Worm (Caenorhabditis elegans): ENCODE measurements around the gene rpl-35.
A peak's percentile ranks its signal among the peaks of the same experiment; 100 is the strongest.

The rpl-35 gene

DNA sequence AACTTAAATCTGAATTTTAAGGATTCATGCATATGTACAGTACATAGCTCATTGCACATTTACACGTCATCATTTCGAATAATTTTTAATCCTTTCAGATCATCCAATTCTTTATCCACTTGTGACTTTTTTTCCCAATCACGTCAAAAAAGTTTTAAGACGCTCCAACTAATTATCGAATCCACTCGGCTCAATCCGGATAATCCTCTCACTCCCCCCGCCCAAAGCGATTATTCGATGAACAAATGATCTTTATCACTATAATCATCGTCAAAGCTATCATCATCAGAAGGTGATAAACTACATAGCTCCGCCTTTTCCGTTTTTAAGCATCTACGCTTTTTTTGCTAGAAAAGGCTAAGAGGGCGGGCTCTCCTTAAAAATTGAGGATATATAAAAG is 17.4 kb upstream of the rpl-35 start:
- TF ChIP-seq nhr-237 (tag; optimal IDR thresholded peaks at IDR 0.05), result no peak
- TF ChIP-seq nhr-67 (tag; optimal IDR thresholded peaks at IDR 0.05), result no peak
- no peak for TF ChIP-seq lsy-12 (tag; optimal IDR thresholded peaks at IDR 0.05)
- no peak for TF ChIP-seq mml-1 (tag; optimal IDR thresholded peaks at IDR 0.05)
- no peak for TF ChIP-seq R02D3.7 (tag; optimal IDR thresholded peaks at IDR 0.05)
- TF ChIP-seq nhr-76 (tag; optimal IDR thresholded peaks at IDR 0.05), result no peak
- no peak for TF ChIP-seq elt-1 (tag; optimal IDR thresholded peaks at IDR 0.05)
- TF ChIP-seq nfya-1 (tag; optimal IDR thresholded peaks at IDR 0.05; ENCODE audit: insufficient read depth), result no peak
- no peak for TF ChIP-seq ceh-28 (tag; optimal IDR thresholded peaks at IDR 0.05)
- no peak for TF ChIP-seq fos-1 (tag; optimal IDR thresholded peaks at IDR 0.05)
- no peak for TF ChIP-seq lin-39 (tag; optimal IDR thresholded peaks at IDR 0.05)
- no peak for TF ChIP-seq nhr-11 (tag; optimal IDR thresholded peaks at IDR 0.05)
- no peak for TF ChIP-seq nhr-43 (tag; optimal IDR thresholded peaks at IDR 0.05; ENCODE audit: poor library complexity, severe bottlenecking)
- no peak for TF ChIP-seq ZK546.5 (tag; optimal IDR thresholded peaks at IDR 0.05)
- no peak for TF ChIP-seq nhr-23 (tag; optimal IDR thresholded peaks at IDR 0.05)
- TF ChIP-seq elt-3 (tag; optimal IDR thresholded peaks at IDR 0.05), result no peak

- TF ChIP-seq ceh-9 (tag; optimal IDR thresholded peaks at IDR 0.05) (no peak), unc-39 (tag; optimal IDR thresholded peaks at IDR 0.05) (no peak), egl-27 (tag; optimal IDR thresholded peaks at IDR 0.05) (no peak), nhr-76 (tag; optimal IDR thresholded peaks at IDR 0.05) (no peak), fos-1 (tag; optimal IDR thresholded peaks at IDR 0.05) (no peak), ztf-4 (tag; optimal IDR thresholded peaks at IDR 0.05) (no peak), nhr-25 (tag; optimal IDR thresholded peaks at IDR 0.05) (no peak), lin-15B (tag; optimal IDR thresholded peaks at IDR 0.05) (no peak), jun-1 (tag; optimal IDR thresholded peaks at IDR 0.05) (no peak), ceh-82 (tag; optimal IDR thresholded peaks at IDR 0.05) (no peak), snpc-4 (tag; optimal IDR thresholded peaks at IDR 0.05) (no peak), nhr-28 (tag; optimal IDR thresholded peaks at IDR 0.05) (no peak), skn-1 (tag; optimal IDR thresholded peaks at IDR 0.05) (no peak), eor-1 (tag; optimal IDR thresholded peaks at IDR 0.05) (no peak), ceh-16 (tag; optimal IDR thresholded peaks at IDR 0.05) (no peak), zag-1 (tag; optimal IDR thresholded peaks at IDR 0.05) (no peak), lin-39 (tag; optimal IDR thresholded peaks at IDR 0.05) (no peak)
Measured at ce11 chrIII:7838907-7839642, 15.9 kb upstream of the rpl-35 start, which contains the start of gene ceh-23. Gene ceh-23 (plus strand): TSS chrIII:7839592.

- no peak for TF ChIP-seq nhr-77 (tag; optimal IDR thresholded peaks at IDR 0.05)
- TF ChIP-seq hmg-11 (tag; optimal IDR thresholded peaks at IDR 0.05), result no peak
- TF ChIP-seq lsy-12 (tag; optimal IDR thresholded peaks at IDR 0.05), result no peak
- TF ChIP-seq nhr-28 (tag; optimal IDR thresholded peaks at IDR 0.05), result no peak
- TF ChIP-seq ceh-82 (tag; optimal IDR thresholded peaks at IDR 0.05), result no peak
- no peak for TF ChIP-seq nhr-67 (tag; optimal IDR thresholded peaks at IDR 0.05)
- no peak for TF ChIP-seq nfya-1 (tag; optimal IDR thresholded peaks at IDR 0.05; ENCODE audit: insufficient read depth)
- no peak for TF ChIP-seq ceh-9 (tag; optimal IDR thresholded peaks at IDR 0.05)
- TF ChIP-seq nhr-12 (tag; optimal IDR thresholded peaks at IDR 0.05), result no peak
Measured at ce11 chrIII:7843536-7843935, 11.4 kb upstream of the rpl-35 start, which contains the start of gene ZK652.8. Gene ZK652.8 (minus strand): TSS chrIII:7843636.

DNA sequence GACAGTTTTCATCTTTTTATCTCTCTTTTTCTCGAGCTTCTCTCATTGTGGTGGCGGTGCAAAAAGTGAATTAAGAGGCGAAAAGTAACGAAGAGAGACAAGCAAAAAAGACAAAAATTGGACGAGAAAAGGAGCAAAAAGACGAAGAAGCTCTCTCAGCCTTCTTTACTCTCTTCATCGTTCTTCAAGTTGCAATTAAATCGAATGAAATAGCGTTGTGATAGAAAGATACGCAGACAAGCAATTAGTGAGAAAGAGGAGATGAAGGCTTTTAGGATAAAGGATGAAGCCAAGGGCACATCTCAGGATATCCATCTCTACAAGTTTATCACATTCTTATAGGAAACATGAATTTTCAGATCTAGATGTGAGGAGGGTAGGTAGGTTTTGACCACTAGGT is 6.8 kb upstream of the rpl-35 start:
- no peak for TF ChIP-seq fos-1 (tag; optimal IDR thresholded peaks at IDR 0.05)
- TF ChIP-seq nfya-1 (tag; optimal IDR thresholded peaks at IDR 0.05; ENCODE audit: insufficient read depth), result peak; percentile 29
- TF ChIP-seq egl-5 (tag; optimal IDR thresholded peaks at IDR 0.05), result peak; percentile 6
- no peak for TF ChIP-seq nhr-67 (tag; optimal IDR thresholded peaks at IDR 0.05)
- no peak for TF ChIP-seq ceh-28 (tag; optimal IDR thresholded peaks at IDR 0.05)

- no peak for TF ChIP-seq ceh-82 (tag; optimal IDR thresholded peaks at IDR 0.05)
- no peak for TF ChIP-seq lsy-12 (tag; optimal IDR thresholded peaks at IDR 0.05)
- no peak for TF ChIP-seq sea-2 (GFP tag; optimal IDR thresholded peaks at IDR 0.05)
- no peak for TF ChIP-seq fkh-10 (GFP tag; optimal IDR thresholded peaks at IDR 0.05)
- no peak for TF ChIP-seq unc-62 (GFP tag; optimal IDR thresholded peaks at IDR 0.05)
- TF ChIP-seq nhr-76 (tag; optimal IDR thresholded peaks at IDR 0.05), result no peak
- no peak for TF ChIP-seq nhr-25 (tag; optimal IDR thresholded peaks at IDR 0.05)
- TF ChIP-seq egl-5 (tag; optimal IDR thresholded peaks at IDR 0.05), result no peak
- TF ChIP-seq nhr-12 (tag; optimal IDR thresholded peaks at IDR 0.05), result no peak
- no peak for TF ChIP-seq jun-1 (tag; optimal IDR thresholded peaks at IDR 0.05)
- no peak for TF ChIP-seq fos-1 (tag; optimal IDR thresholded peaks at IDR 0.05)
- TF ChIP-seq ztf-4 (tag; optimal IDR thresholded peaks at IDR 0.05), result no peak
- TF ChIP-seq nhr-77 (tag; optimal IDR thresholded peaks at IDR 0.05), result no peak
Measured at ce11 chrIII:7855468-7855867, 534 bp downstream of the rpl-35 start.
